Worm (Caenorhabditis elegans): ENCODE results near the gene mip-1.

mip-1 gene

ce11 chrIII:4796039-4796438 lies 3.2 kb downstream of the mip-1 start (continued):
- peak; percentile 26 for TF ChIP-seq ceh-31 (tag; optimal IDR thresholded peaks at IDR 0.05)

DNA sequence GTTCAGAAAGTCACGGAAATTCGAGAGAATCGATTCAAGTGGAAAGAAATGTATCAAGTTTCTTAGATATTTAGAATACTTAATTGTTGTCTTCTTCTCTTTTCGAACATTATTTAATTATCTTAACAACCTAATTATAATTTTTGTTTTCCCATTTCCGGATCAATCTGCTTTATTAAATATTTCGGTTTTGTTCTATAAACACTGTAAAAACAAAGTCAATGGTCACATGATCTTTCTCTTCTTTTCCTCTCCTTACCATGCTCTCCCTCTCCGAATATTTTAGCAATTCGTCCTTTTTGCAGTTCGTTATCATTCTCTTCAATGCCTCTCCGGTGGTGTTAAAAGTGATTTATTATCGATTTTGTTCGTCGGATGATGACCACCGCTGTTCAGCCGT lies 3.6 kb downstream of the mip-1 start, which contains the start of gene tag-325:
TSS of gene tag-325 (plus strand) at position 301 of the 400 bp plus-strand sequence.
- TF ChIP-seq unc-55 (GFP tag; optimal IDR thresholded peaks at IDR 0.05) (no peak), ceh-34 (tag; optimal IDR thresholded peaks at IDR 0.05) (no peak), ceh-45 (GFP tag; IDR thresholded peaks at IDR 0.05) (no peak), dve-1 (tag; optimal IDR thresholded peaks at IDR 0.05) (no peak), hlh-30 (tag; optimal IDR thresholded peaks at IDR 0.05; ENCODE audit: insufficient read depth) (peak; percentile 15), ref-2 (tag; optimal IDR thresholded peaks at IDR 0.05) (no peak), pros-1 (tag; optimal IDR thresholded peaks at IDR 0.05) (no peak), madf-2 (tag; optimal IDR thresholded peaks at IDR 0.05) (no peak)

DNA sequence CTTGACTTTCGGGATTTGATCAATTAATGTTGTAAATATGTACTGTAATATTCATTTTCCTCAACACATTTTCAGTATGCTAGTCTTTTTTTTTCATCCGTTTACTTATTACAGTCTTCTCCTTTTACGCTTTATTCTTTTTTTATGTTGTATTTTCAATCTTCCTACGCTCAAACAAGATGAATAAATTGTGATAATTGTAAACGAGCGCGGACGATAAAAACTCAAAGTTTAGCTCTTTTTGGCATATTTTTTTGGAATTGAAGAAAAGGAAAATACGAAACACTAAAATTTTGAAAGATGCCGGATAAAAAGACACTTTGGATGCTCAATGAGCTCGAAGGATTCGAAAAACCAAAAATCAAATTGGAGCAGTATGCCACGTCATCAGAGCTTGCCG lies 9.8 kb downstream of the mip-1 start, which contains the start of gene metl-5:
TSS of gene metl-5 (plus strand) at position 301 of the 400 bp plus-strand sequence.
- no peak for TF ChIP-seq ceh-45 (GFP tag; IDR thresholded peaks at IDR 0.05)
- no peak for TF ChIP-seq unc-42 (tag; optimal IDR thresholded peaks at IDR 0.05)
- no peak for TF ChIP-seq npax-4 (tag; optimal IDR thresholded peaks at IDR 0.05)
- no peak for TF ChIP-seq pax-1 (tag; optimal IDR thresholded peaks at IDR 0.05)
- no peak for TF ChIP-seq ceh-30 (tag; optimal IDR thresholded peaks at IDR 0.05)
- no peak for TF ChIP-seq ceh-19 (GFP tag; optimal IDR thresholded peaks at IDR 0.05)
- no peak for TF ChIP-seq ama-1 (optimal IDR thresholded peaks at IDR 0.05)
- no peak for TF ChIP-seq rnt-1 (tag; optimal IDR thresholded peaks at IDR 0.05)
- TF ChIP-seq ceh-6 (GFP tag; optimal IDR thresholded peaks at IDR 0.05) = no peak
- no peak for TF ChIP-seq sox-2 (GFP tag; IDR thresholded peaks at IDR 0.05)
- TF ChIP-seq odd-2 (tag; optimal IDR thresholded peaks at IDR 0.05) = no peak
- no peak for TF ChIP-seq nhr-11 (tag; optimal IDR thresholded peaks at IDR 0.05)

DNA sequence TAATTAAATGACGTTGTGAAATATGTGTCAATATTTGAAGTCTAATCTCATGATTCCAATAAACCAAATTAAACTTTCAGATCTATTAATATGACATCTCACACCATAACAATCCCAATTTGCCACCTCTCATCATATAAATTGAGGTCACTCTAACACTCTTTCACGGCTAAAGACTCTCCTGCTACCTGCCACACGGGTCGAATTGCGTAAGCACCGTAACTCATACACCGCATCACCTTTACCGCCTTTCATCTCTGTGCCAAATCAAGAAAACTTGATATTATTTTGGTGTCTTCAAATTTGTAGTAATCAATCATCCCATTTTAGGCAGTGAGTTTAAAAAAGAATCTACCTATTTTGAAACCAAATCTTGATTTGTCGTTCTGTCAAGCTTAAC lies 13.5 kb downstream of the mip-1 start:
- TF ChIP-seq ets-4 (tag; optimal IDR thresholded peaks at IDR 0.05) = no peak
- no peak for TF ChIP-seq pha-2 (tag; optimal IDR thresholded peaks at IDR 0.05)
- no peak for TF ChIP-seq pag-3 (tag; optimal IDR thresholded peaks at IDR 0.05; ENCODE audit: borderline replicate concordance)
- TF ChIP-seq gmeb-2 (tag; optimal IDR thresholded peaks at IDR 0.05) = no peak
- no peak for TF ChIP-seq lin-11 (tag; optimal IDR thresholded peaks at IDR 0.05)
- no peak for TF ChIP-seq ceh-14 (tag; optimal IDR thresholded peaks at IDR 0.05)
- no peak for TF ChIP-seq dmd-4 (tag; optimal IDR thresholded peaks at IDR 0.05; ENCODE audit: borderline replicate concordance)
- no peak for TF ChIP-seq zip-5 (tag; optimal IDR thresholded peaks at IDR 0.05)
- TF ChIP-seq ceh-19 (GFP tag; optimal IDR thresholded peaks at IDR 0.05) = no peak
- no peak for TF ChIP-seq pat-9 (tag; optimal IDR thresholded peaks at IDR 0.05)
- no peak for TF ChIP-seq elt-4 (tag; optimal IDR thresholded peaks at IDR 0.05)

- TF ChIP-seq pat-9 (tag; optimal IDR thresholded peaks at IDR 0.05) (no peak), lim-6 (tag; optimal IDR thresholded peaks at IDR 0.05) (no peak), hlh-8 (tag; optimal IDR thresholded peaks at IDR 0.05) (no peak), syd-9 (tag; optimal IDR thresholded peaks at IDR 0.05) (no peak), hlh-15 (tag; optimal IDR thresholded peaks at IDR 0.05) (no peak), nfya-1 (tag; optimal IDR thresholded peaks at IDR 0.05) (peak; percentile 85), nhr-232 (tag; optimal IDR thresholded peaks at IDR 0.05) (no peak)
These were observed 15.2 kb downstream of the mip-1 start for ce11 chrIII:4808089-4808488.

Measured in whole organism, late embryonic.